Fruit fly (Drosophila melanogaster): ENCODE results near the gene RagA-B.

The RagA-B gene

DNA sequence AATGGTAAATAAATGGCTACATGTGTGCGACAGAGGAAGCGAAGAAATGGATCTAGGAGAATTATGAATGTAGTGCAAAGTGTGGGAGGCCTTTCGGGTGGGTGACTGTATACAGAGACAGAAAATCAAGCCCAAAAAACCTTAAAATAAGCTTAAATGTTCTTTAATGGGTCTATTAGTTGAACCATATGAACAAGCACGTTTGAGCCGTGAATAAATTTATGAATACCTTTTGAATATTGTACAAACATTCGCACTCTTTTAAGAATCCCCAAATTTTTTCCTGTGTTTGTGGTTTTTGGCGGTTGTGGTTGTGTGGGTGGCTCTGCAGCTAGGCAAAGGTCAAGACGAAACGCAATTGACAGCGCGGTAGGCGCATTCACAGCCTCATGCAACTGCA, 17.5 kb downstream of the RagA-B start:
- TF ChIP-seq Sin3A (optimal IDR thresholded peaks at IDR 0.05) (no peak), Myc (optimal IDR thresholded peaks at IDR 0.05) (no peak), ttk (optimal IDR thresholded peaks at IDR 0.05) (no peak), insv (optimal IDR thresholded peaks at IDR 0.05) (no peak), psq (optimal IDR thresholded peaks at IDR 0.05) (no peak)

DNA sequence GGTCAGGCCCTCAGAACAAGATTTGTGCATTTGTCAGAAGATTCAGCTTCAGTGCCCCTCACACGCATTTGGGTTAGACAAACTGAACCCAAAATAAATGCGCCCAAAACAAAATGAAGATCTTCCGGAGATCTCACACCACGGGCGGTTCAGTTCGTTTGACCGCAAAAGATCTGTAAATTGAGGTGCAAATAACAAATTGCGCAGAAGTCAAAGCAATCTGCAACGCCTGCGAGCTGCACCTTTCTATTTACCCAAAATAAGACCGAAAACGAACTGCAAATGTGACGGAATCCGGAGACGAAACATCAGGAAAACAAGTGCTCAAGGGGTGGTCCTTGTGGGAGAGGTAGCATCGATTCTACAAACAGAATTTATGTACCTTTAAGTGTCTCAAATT, 18.6 kb downstream of the RagA-B start:
- TF ChIP-seq h (optimal IDR thresholded peaks at IDR 0.05): no peak
- no peak for TF ChIP-seq insv (optimal IDR thresholded peaks at IDR 0.05)
- no peak for TF ChIP-seq ttk (optimal IDR thresholded peaks at IDR 0.05)
- TF ChIP-seq psq (optimal IDR thresholded peaks at IDR 0.05): no peak
- no peak for TF ChIP-seq Myc (optimal IDR thresholded peaks at IDR 0.05)
- TF ChIP-seq Sin3A (optimal IDR thresholded peaks at IDR 0.05): no peak

DNA sequence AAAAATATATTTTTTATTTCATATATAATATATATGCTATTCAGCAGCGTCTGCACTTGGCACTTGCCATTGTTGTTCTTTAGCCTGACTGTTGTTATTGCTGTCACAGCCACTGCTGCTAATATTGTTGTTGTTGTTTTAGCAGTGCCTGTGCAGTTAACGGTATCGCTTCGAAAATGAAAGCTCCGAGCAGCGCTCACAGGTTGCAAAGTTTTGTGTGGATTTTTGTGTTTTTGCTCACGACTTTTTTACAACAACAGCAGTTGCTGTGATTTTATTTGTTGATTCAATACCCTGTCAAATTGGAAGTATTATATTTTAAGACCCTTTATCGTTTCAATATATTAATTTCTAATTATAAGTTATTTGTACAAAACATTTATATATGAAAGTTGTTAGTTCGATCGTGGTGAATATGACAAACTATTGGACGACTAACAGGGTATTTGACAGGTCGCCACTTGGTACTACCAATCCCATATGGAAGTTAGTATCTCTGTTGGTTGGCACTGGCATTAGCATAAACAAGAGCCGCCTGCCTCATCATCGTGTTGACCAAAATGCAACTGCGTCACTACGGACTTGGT, 20.3 kb downstream of the RagA-B start:
- TF ChIP-seq h (optimal IDR thresholded peaks at IDR 0.05): no peak
- TF ChIP-seq ttk (optimal IDR thresholded peaks at IDR 0.05): no peak
- no peak for TF ChIP-seq insv (optimal IDR thresholded peaks at IDR 0.05)
- no peak for TF ChIP-seq psq (optimal IDR thresholded peaks at IDR 0.05)
- TF ChIP-seq Sin3A (optimal IDR thresholded peaks at IDR 0.05): no peak
- TF ChIP-seq Myc (optimal IDR thresholded peaks at IDR 0.05): no peak

DNA sequence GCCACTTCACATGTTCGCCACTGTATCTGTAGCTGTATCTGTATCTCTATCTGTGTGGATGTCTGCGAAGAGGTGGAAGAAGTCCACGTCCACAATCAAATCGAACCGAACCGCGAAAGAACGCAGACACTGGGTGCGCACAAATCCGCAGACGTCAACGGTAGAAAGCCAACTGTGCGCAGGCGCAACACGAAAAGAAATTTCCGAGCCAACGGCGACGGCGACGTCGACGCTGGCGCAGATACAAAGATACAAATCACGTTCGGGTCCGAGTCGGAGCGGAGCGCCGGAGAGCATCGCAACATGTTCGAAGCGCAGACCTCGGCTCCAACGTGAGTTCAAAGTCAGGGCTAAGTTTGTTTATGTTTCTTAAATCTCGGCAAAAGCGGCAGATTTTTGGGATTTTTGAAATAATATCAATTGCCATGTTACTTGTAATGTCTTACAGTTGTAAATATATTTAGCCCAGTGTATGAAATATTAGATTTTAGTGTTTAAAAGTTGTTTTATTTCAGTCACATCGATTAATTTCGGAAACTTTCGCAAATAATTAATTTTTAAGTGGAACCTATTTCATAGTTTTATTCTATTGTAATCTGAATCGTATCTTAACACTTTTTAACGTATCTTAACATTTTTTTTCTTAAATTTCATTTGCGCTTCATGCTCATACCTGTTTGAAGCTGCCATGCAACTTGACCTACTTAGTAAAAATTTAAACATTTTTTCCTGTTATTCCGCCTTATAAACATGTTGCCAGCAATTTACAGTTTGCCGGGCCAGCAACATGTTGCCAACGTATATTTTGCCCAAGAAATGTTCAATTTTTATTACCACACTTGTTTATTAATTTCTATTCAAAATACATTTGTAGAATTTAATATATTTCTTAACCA, 21.0 kb downstream of the RagA-B start, which contains the start of gene ich:
Gene ich, minus strand, starts transcription at position 178 of the 896 bp plus-strand sequence.
- TF ChIP-seq Myc (optimal IDR thresholded peaks at IDR 0.05): no peak
- no peak for TF ChIP-seq insv (optimal IDR thresholded peaks at IDR 0.05)
- TF ChIP-seq ttk (optimal IDR thresholded peaks at IDR 0.05): no peak
- TF ChIP-seq Sin3A (optimal IDR thresholded peaks at IDR 0.05): no peak
- TF ChIP-seq psq (optimal IDR thresholded peaks at IDR 0.05): no peak
- no peak for TF ChIP-seq h (optimal IDR thresholded peaks at IDR 0.05)

DNA sequence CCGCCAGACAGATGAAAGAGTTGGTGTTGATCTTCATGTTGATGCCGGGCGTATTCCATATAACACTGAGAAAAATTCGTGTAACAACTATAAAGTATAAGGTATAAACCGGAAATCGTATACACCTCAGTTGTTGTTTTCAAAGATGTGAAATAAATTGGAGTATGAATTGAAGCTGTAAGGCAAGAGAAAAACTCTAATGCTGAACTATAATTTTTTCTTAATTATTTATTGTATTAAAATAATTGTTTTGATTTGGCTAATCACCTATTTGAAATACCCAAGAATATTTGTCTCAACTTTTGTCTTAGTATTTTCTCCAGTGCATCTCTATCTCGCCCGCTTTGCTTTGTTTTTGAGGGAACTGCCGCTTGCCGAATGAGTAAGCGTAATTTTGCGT, 23.8 kb downstream of the RagA-B start:
- no peak for TF ChIP-seq insv (optimal IDR thresholded peaks at IDR 0.05)
- no peak for TF ChIP-seq h (optimal IDR thresholded peaks at IDR 0.05)
- TF ChIP-seq Sin3A (optimal IDR thresholded peaks at IDR 0.05): no peak
- TF ChIP-seq Myc (optimal IDR thresholded peaks at IDR 0.05): no peak
- no peak for TF ChIP-seq psq (optimal IDR thresholded peaks at IDR 0.05)
- no peak for TF ChIP-seq ttk (optimal IDR thresholded peaks at IDR 0.05)

DNA sequence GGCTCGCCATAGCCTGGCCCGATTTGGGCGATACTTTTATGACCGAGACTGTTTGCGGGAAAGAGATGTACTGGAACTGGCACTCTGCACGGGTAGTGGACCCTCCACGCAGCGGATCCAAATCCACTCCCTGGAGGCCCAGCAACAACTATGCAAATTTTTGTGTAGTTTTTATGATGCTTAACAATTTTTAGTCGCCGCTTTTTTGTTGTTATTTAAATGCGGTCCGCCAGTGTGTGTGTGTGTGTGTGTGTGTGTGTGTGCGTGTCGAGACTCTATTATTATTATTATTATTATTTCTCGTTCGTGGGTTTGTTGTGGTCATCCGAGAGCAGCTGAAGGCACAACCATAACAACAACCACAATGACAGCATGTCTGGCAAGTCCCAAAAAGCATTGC, 25.0 kb downstream of the RagA-B start:
- TF ChIP-seq ttk (optimal IDR thresholded peaks at IDR 0.05) (no peak), h (optimal IDR thresholded peaks at IDR 0.05) (no peak), Sin3A (optimal IDR thresholded peaks at IDR 0.05) (no peak), insv (optimal IDR thresholded peaks at IDR 0.05) (no peak), Myc (optimal IDR thresholded peaks at IDR 0.05) (no peak), psq (optimal IDR thresholded peaks at IDR 0.05) (no peak)

DNA sequence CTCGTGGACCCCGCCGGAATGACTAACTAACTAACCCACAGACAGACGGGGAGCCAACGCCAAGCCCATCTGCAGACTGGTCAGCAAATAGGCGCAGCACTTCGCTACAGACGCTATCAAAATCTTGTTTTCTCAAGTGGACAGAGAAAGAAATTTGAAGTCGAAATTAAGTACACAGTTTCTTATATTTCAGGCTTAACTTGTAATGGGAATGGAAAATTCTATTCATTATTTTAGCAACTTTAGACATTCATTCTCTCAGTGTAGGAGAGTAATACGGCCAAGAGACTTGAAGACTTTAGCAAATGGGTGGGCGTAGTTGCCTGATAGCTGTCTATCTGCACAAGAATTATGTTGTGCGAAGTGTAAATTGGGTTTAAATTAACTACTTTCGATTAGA, 25.8 kb downstream of the RagA-B start:
- TF ChIP-seq psq (optimal IDR thresholded peaks at IDR 0.05) (no peak), ttk (optimal IDR thresholded peaks at IDR 0.05) (no peak), insv (optimal IDR thresholded peaks at IDR 0.05) (no peak), h (optimal IDR thresholded peaks at IDR 0.05) (no peak), Sin3A (optimal IDR thresholded peaks at IDR 0.05) (no peak), Myc (optimal IDR thresholded peaks at IDR 0.05) (no peak)

DNA sequence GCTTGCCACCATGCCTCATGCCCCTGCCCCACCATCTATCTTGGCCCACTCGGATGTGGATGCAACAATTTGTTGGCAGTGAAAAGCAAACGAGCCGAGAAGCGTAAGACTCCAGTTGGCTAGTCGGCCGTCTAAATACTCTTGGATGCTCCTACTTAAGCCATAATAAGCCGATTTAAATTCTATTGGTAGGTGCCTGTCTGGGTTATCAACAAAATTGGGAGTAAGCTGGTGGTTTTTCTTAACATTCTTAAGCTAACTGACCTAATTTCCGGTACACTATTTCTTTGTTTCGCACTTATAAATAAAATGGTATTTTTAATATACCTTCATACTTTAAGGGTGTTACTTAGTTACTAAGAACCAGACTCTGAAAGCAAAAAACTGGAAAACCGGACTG, 26.4 kb downstream of the RagA-B start:
- TF ChIP-seq h (optimal IDR thresholded peaks at IDR 0.05) (no peak), Sin3A (optimal IDR thresholded peaks at IDR 0.05) (no peak), Myc (optimal IDR thresholded peaks at IDR 0.05) (no peak)

DNA sequence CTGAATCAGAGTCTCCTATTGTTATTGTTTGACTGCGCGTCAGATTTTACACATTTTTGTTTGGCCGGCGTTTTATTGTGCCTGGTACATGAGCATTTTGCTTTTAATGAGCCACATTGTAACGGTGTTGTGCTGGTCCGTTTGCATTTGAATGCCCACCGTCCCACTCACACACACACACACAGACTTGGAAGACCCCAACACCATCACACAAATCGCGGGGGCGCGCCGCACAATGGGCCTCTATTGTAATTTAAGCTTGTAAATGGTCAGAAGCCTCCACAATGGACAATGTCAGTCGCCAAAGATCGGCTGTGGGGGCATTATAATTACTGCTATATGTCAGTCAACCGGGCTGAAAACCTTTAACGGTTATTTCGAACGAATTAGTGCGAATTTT, 27.8 kb downstream of the RagA-B start:
- TF ChIP-seq ttk (optimal IDR thresholded peaks at IDR 0.05) (no peak), h (optimal IDR thresholded peaks at IDR 0.05) (no peak)

DNA sequence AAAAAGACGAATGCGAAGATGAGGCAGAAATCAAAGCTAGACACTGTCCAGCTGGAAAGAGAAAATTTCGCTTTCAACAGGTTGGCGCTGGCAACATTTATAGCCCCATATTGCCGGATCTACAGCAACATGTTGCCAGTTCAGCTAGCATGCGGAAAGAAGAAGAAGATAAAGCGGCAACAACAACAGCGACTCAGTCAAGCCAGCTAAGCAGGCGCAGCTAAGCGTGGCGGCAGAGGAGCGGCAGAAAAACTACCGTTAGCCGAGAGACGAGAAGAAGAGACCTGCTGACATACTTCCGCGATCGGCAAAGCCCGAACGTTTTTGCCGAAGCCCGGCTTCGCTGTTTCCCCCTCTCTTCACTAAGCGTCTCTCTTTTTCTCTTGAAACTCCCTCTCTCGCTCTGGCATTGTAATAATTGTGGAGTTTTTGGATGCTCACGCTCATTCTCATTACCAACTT, 28.7 kb downstream of the RagA-B start:
- TF ChIP-seq Sin3A (optimal IDR thresholded peaks at IDR 0.05) (no peak), insv (optimal IDR thresholded peaks at IDR 0.05) (no peak), psq (optimal IDR thresholded peaks at IDR 0.05) (no peak), h (optimal IDR thresholded peaks at IDR 0.05) (no peak), ttk (optimal IDR thresholded peaks at IDR 0.05) (no peak), Myc (optimal IDR thresholded peaks at IDR 0.05) (no peak)

DNA sequence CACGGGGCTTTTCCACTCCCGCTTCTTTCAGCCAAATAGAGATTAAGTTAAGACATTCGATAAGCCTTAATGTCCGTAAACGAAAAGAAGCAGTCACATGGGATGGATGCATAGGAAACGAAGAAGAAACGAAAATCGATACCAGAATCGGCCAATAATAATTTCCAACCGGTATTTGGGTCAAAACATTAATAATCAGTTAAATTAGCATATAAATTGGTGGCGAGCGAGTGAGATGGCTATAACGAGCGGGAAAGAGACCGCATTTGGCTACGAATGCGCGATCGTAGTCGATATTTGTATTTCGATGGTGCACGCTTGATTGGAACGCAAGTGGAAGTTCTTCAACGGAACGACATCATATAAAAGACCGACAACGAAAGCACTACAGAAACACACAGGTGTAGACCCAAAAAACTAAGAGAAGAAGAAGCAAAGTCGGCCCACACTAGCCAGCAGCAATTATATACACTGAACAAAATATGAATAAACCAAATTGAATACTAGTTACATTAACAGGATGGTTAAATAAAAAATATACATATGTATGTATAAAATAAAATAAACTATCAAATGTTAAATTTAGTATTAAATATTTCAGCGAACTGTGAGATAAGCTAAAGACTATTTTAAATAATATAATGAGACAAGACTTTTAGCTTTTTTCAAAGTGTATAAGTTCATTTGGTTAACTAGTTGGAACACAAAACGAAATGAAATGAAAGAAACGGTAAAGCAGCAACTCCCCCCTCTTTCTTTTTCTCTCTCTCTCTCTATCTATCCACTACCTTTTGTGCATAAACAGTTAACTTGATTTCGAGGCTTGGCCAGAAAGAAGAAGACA, 29.4 kb downstream of the RagA-B start:
- TF ChIP-seq Myc (optimal IDR thresholded peaks at IDR 0.05) (no peak), psq (optimal IDR thresholded peaks at IDR 0.05) (no peak), h (optimal IDR thresholded peaks at IDR 0.05) (no peak), ttk (optimal IDR thresholded peaks at IDR 0.05) (no peak), insv (optimal IDR thresholded peaks at IDR 0.05) (no peak), Sin3A (optimal IDR thresholded peaks at IDR 0.05) (no peak)

Data from Kc167 (cell line).